Worm (Caenorhabditis elegans): ENCODE measurements around the gene C10B5.3.
A peak's percentile ranks its signal among the peaks of the same experiment; 100 is the strongest.

ce11 chrV:8631277-8631765 is 43.3 kb upstream of the C10B5.3 start, which contains the start of gene atg-18:
- TF ChIP-seq W03F9.2 (tag; optimal IDR thresholded peaks at IDR 0.05) (peak; percentile 47), him-1 (tag; optimal IDR thresholded peaks at IDR 0.05) (no peak), dao-5 (tag; optimal IDR thresholded peaks at IDR 0.05) (no peak)

Measured in whole organism, L4/young adult.